Worm (Caenorhabditis elegans) whole organism, midembryonic: ENCODE measurements around the gene W08F4.7.
"Not testable (repeated sequence)": the region's sequence is repeated elsewhere in the genome, so short reads cannot be mapped to it uniquely, and the experiment has no call there.

Experiments
- T22C8.4 ChIP-seq: fragments of 200-800 bp; sonication (Bioruptor generic); IDR thresholded peaks from 2 replicates; pipeline ENCODE4 v1.3.6; 2022; ENCODE audit warnings: missing genetic modification characterization, missing compliant biosample characterization
- cog-1 ChIP-seq: sonication (generic microtip); optimal IDR thresholded peaks from 2 replicates; lab custom pipeline; 2016; ENCODE audit warnings: missing genetic modification characterization, missing compliant biosample characterization
- flt-1 ChIP-seq: fragments of 200-800 bp; sonication (Bioruptor generic); IDR thresholded peaks from 2 replicates; pipeline ENCODE4 v1.3.6; 2022; ENCODE audit warnings: missing genetic modification characterization, missing compliant biosample characterization
- klf-2 ChIP-seq: fragments of 200-800 bp; sonication (Bioruptor generic); conservative IDR thresholded peaks from 2 replicates; pipeline ENCODE4 v1.3.6; 2022; ENCODE audit warnings: missing genetic modification reagents, missing genetic modification characterization, missing compliant biosample characterization
- med-1 ChIP-seq: sonication (generic microtip); optimal IDR thresholded peaks from 2 replicates; lab custom pipeline; 2017; ENCODE audit warnings: missing genetic modification characterization, mild to moderate bottlenecking, missing compliant biosample characterization, antibody characterized with exemption, missing genetic modification reagents; ENCODE audit not compliant: insufficient read depth
- ref-1 ChIP-seq: fragments of 200-800 bp; sonication (Bioruptor generic); conservative IDR thresholded peaks from 2 replicates; pipeline ENCODE4 v1.3.6; 2022; ENCODE audit warnings: missing genetic modification reagents, missing genetic modification characterization, missing compliant biosample characterization
- tab-1 ChIP-seq: fragments of 200-800 bp; sonication (Bioruptor generic); IDR thresholded peaks from 2 replicates; pipeline ENCODE4 v1.3.6; 2022; ENCODE audit warnings: missing genetic modification characterization, missing compliant biosample characterization
- ztf-23 ChIP-seq: fragments of 200-800 bp; sonication (Bioruptor generic); IDR thresholded peaks from 2 replicates; pipeline ENCODE4 v1.3.6; 2022; ENCODE audit warnings: missing genetic modification reagents, missing genetic modification characterization, missing compliant biosample characterization
- ztf-29 ChIP-seq: fragments of 200-800 bp; sonication (Bioruptor generic); IDR thresholded peaks from 2 replicates; pipeline ENCODE4 v1.3.6; 2022; ENCODE audit warnings: missing genetic modification reagents, missing genetic modification characterization, missing compliant biosample characterization

W08F4.7 gene

ce11 chrII:551245-551904 is 26.2 kb downstream of the W08F4.7 start, which contains the start of gene lips-7:
Gene lips-7 (plus strand): TSS chrII:551854.
- TF ChIP-seq cog-1 (tag; lab: Kevin White, UChicago) = no peak
- no peak for TF ChIP-seq flt-1 (GFP tag; lab: Robert Waterston, UW)
- TF ChIP-seq ztf-29 (GFP tag; lab: Robert Waterston, UW) = no peak
- no peak for TF ChIP-seq T22C8.4 (GFP tag; lab: Robert Waterston, UW)
- no peak for TF ChIP-seq med-1 (GFP tag; lab: Kevin White, UChicago)
- no peak for TF ChIP-seq ref-1 (GFP tag; lab: Robert Waterston, UW)
- TF ChIP-seq klf-2 = no peak
- TF ChIP-seq tab-1 (GFP tag; lab: Robert Waterston, UW) = no peak
- no peak for TF ChIP-seq ztf-23 (GFP tag; lab: Robert Waterston, UW)

- TF ChIP-seq ztf-29 (GFP tag; lab: Robert Waterston, UW) (no peak), ztf-23 (GFP tag; lab: Robert Waterston, UW) (no peak), med-1 (GFP tag; lab: Kevin White, UChicago) (no peak), T22C8.4 (GFP tag; lab: Robert Waterston, UW) (no peak), tab-1 (GFP tag; lab: Robert Waterston, UW) (no peak), ref-1 (GFP tag; lab: Robert Waterston, UW) (no peak), flt-1 (GFP tag; lab: Robert Waterston, UW) (no peak), klf-2 (no peak), cog-1 (tag; lab: Kevin White, UChicago) (no peak)
Measured at ce11 chrII:549501-549900, 28.0 kb downstream of the W08F4.7 start.

- TF ChIP-seq ztf-23 (GFP tag; lab: Robert Waterston, UW) (no peak), T22C8.4 (GFP tag; lab: Robert Waterston, UW) (no peak), cog-1 (tag; lab: Kevin White, UChicago) (no peak)
Measured at ce11 chrII:546405-546804, 31.1 kb downstream of the W08F4.7 start, which contains the start of gene mlt-10. Gene mlt-10 (plus strand): TSS chrII:546705.

- TF ChIP-seq ref-1 (GFP tag; lab: Robert Waterston, UW) (no peak), flt-1 (GFP tag; lab: Robert Waterston, UW) (0 out of 2 replicates have a peak, but pooled peaks have one; percentile 14), T22C8.4 (GFP tag; lab: Robert Waterston, UW) (no peak), med-1 (GFP tag; lab: Kevin White, UChicago) (no peak), ztf-29 (GFP tag; lab: Robert Waterston, UW) (no peak), klf-2 (no peak)
Measured at ce11 chrII:542416-542815, 35.1 kb downstream of the W08F4.7 start.

- no peak for TF ChIP-seq ref-1 (GFP tag; lab: Robert Waterston, UW)
- TF ChIP-seq cog-1 (tag; lab: Kevin White, UChicago) = no peak
- no peak for TF ChIP-seq tab-1 (GFP tag; lab: Robert Waterston, UW)
- no peak for TF ChIP-seq ztf-23 (GFP tag; lab: Robert Waterston, UW)
- TF ChIP-seq T22C8.4 (GFP tag; lab: Robert Waterston, UW) = no peak
- TF ChIP-seq klf-2 = no peak
- no peak for TF ChIP-seq flt-1 (GFP tag; lab: Robert Waterston, UW)
- TF ChIP-seq med-1 (GFP tag; lab: Kevin White, UChicago) = no peak
- no peak for TF ChIP-seq ztf-29 (GFP tag; lab: Robert Waterston, UW)
Measured at ce11 chrII:536775-537174, 40.8 kb downstream of the W08F4.7 start, which contains the start of gene T27A1.2. Gene T27A1.2 (minus strand): TSS chrII:536875.

- not testable (repeated sequence) for TF ChIP-seq tab-1 (GFP tag; lab: Robert Waterston, UW); med-1 (GFP tag; lab: Kevin White, UChicago); klf-2
Measured at ce11 chrII:535226-535625, 42.3 kb downstream of the W08F4.7 start, which contains the start of gene T27A1.3. Gene T27A1.3 (plus strand): TSS chrII:535526.

- TF ChIP-seq T22C8.4 (GFP tag; lab: Robert Waterston, UW) (no peak), ztf-23 (GFP tag; lab: Robert Waterston, UW) (0 out of 2 replicates have a peak, but pooled peaks have one; percentile 20)
Measured at ce11 chrII:526375-526774, 51.2 kb downstream of the W08F4.7 start, which contains the start of gene lgc-34. Gene lgc-34 (plus strand): TSS chrII:526574.
